Fruit fly (Drosophila melanogaster) whole organism, embryonic: ENCODE results near the gene Cyp311a1.

ENCODE experiments used
- Antp ChIP-seq: fragments of 200-800 bp; sonication (Bioruptor generic); optimal IDR thresholded peaks from 3 replicates; lab custom pipeline; 2016; ENCODE audit warnings: missing biosample characterization, missing genetic modification characterization
- BEAF-32 ChIP-seq: fragments of 200-800 bp; sonication (Bioruptor generic); optimal IDR thresholded peaks from 3 replicates; lab custom pipeline; 2017; ENCODE audit warnings: missing biosample characterization, missing genetic modification characterization, mild to moderate bottlenecking, moderate library complexity, missing genetic modification reagents
- Bgb ChIP-seq: fragments of 200-800 bp; sonication (Bioruptor generic); IDR thresholded peaks from 2 replicates; pipeline ENCODE4 v1.3.6; 2022; ENCODE audit warnings: missing biosample characterization, missing genetic modification characterization; ENCODE audit not compliant: partially characterized antibody
- CG10274 ChIP-seq: fragments of 200-800 bp; sonication (Bioruptor generic); optimal IDR thresholded peaks from 3 replicates; lab custom pipeline; 2017; ENCODE audit warnings: missing biosample characterization, mild to moderate bottlenecking, missing genetic modification characterization
- CG10321 ChIP-seq: fragments of 200-800 bp; sonication (Bioruptor generic); IDR thresholded peaks from 2 replicates; pipeline ENCODE4 v1.3.6; 2022; ENCODE audit warnings: missing biosample characterization, missing genetic modification characterization
- CG10979 ChIP-seq: fragments of 200-800 bp; sonication (Bioruptor generic); optimal IDR thresholded peaks from 2 replicates; lab custom pipeline; 2018; ENCODE audit warnings: missing biosample characterization, mild to moderate bottlenecking, missing genetic modification characterization, moderate library complexity
- CG12104 ChIP-seq: fragments of 200-800 bp; sonication (Bioruptor generic); optimal IDR thresholded peaks from 3 replicates; lab custom pipeline; 2016; ENCODE audit warnings: missing biosample characterization, missing genetic modification characterization
- CG12391 ChIP-seq: fragments of 200-800 bp; sonication (Bioruptor generic); optimal IDR thresholded peaks from 3 replicates; lab custom pipeline; 2018; ENCODE audit warnings: missing biosample characterization, mild to moderate bottlenecking, missing genetic modification characterization, moderate library complexity
- CG15479 ChIP-seq: fragments of 200-800 bp; sonication (Bioruptor generic); optimal IDR thresholded peaks from 3 replicates; lab custom pipeline; 2019; ENCODE audit warnings: missing biosample characterization, mild to moderate bottlenecking, missing genetic modification characterization, moderate library complexity
- CG15514 ChIP-seq: fragments of 200-800 bp; sonication (Bioruptor generic); optimal IDR thresholded peaks from 3 replicates; lab custom pipeline; 2017; ENCODE audit warnings: missing biosample characterization, missing genetic modification characterization, mild to moderate bottlenecking, moderate library complexity, missing genetic modification reagents
- CG17361 ChIP-seq: fragments of 200-800 bp; sonication (Bioruptor generic); IDR thresholded peaks from 3 replicates; pipeline ENCODE4 v1.3.6; 2022; ENCODE audit warnings: missing biosample characterization, missing genetic modification characterization
- CG17385 ChIP-seq: fragments of 200-800 bp; sonication (Bioruptor generic); optimal IDR thresholded peaks from 3 replicates; lab custom pipeline; 2018; ENCODE audit warnings: missing biosample characterization, mild to moderate bottlenecking, missing genetic modification characterization
- CG17912 ChIP-seq: fragments of 200-800 bp; sonication (Bioruptor generic); optimal IDR thresholded peaks from 2 replicates; lab custom pipeline; 2018; ENCODE audit warnings: missing biosample characterization, mild to moderate bottlenecking, missing genetic modification characterization
- CG2116 ChIP-seq: fragments of 200-800 bp; sonication (Bioruptor generic); optimal IDR thresholded peaks from 3 replicates; lab custom pipeline; 2018; ENCODE audit warnings: missing biosample characterization, mild to moderate bottlenecking, missing genetic modification characterization
- CG2129 ChIP-seq: fragments of 200-800 bp; sonication (Bioruptor generic); IDR thresholded peaks from 2 replicates; pipeline ENCODE4 v1.3.6; 2022; ENCODE audit warnings: missing biosample characterization, missing genetic modification characterization; ENCODE audit not compliant: partially characterized antibody
- CG30403 ChIP-seq: fragments of 200-800 bp; sonication (Bioruptor generic); optimal IDR thresholded peaks from 3 replicates; lab custom pipeline; 2016; ENCODE audit warnings: missing biosample characterization, missing genetic modification characterization
- CG31441 ChIP-seq: fragments of 200-800 bp; sonication (Bioruptor generic); IDR thresholded peaks from 2 replicates; pipeline ENCODE4 v1.3.6; 2022; ENCODE audit warnings: missing biosample characterization, missing genetic modification characterization
- CG34422 ChIP-seq: fragments of 200-800 bp; sonication (Bioruptor generic); IDR thresholded peaks from 3 replicates; pipeline ENCODE4 v1.3.6; 2022; ENCODE audit warnings: missing biosample characterization, missing genetic modification characterization
- CG4707 ChIP-seq: fragments of 200-800 bp; sonication (Bioruptor generic); optimal IDR thresholded peaks from 2 replicates; lab custom pipeline; 2018; ENCODE audit warnings: missing biosample characterization, mild to moderate bottlenecking, missing genetic modification characterization, moderate library complexity
- CG4730 ChIP-seq: fragments of 200-800 bp; sonication (Bioruptor generic); IDR thresholded peaks from 2 replicates; pipeline ENCODE4 v1.3.6; 2022; ENCODE audit warnings: missing biosample characterization, missing genetic modification characterization
- Dp ChIP-seq: fragments of 200-800 bp; sonication (Bioruptor generic); optimal IDR thresholded peaks from 2 replicates; lab custom pipeline; 2018; ENCODE audit warnings: missing biosample characterization, mild to moderate bottlenecking, missing genetic modification characterization, moderate library complexity
- Drgx ChIP-seq: fragments of 200-800 bp; sonication (Bioruptor generic); IDR thresholded peaks from 2 replicates; pipeline ENCODE4 v1.3.6; 2022; ENCODE audit warnings: missing biosample characterization, missing genetic modification characterization
- E2f1 ChIP-seq: fragments of 200-800 bp; sonication (Bioruptor generic); IDR thresholded peaks from 2 replicates; pipeline ENCODE4 v1.3.6; 2022; ENCODE audit warnings: missing biosample characterization, missing genetic modification characterization
- Ets65A ChIP-seq: fragments of 200-800 bp; sonication (Bioruptor generic); peaks from one replicate; lab custom pipeline; 2016; ENCODE audit warnings: missing biosample characterization, missing genetic modification characterization
- Ets97D ChIP-seq: fragments of 200-800 bp; sonication (Bioruptor generic); optimal IDR thresholded peaks from 3 replicates; lab custom pipeline; 2016; ENCODE audit warnings: missing biosample characterization, missing genetic modification characterization
- Hand ChIP-seq: fragments of 200-800 bp; sonication (Bioruptor generic); optimal IDR thresholded peaks from 2 replicates; lab custom pipeline; 2017; ENCODE audit warnings: mild to moderate bottlenecking, missing biosample characterization, missing genetic modification reagents, missing genetic modification characterization
- Hey ChIP-seq: fragments of 200-800 bp; sonication (Bioruptor generic); optimal IDR thresholded peaks from 3 replicates; lab custom pipeline; 2018; ENCODE audit warnings: missing biosample characterization, mild to moderate bottlenecking, missing genetic modification characterization
- Med ChIP-seq: fragments of 200-800 bp; sonication (Bioruptor generic); peaks from one replicate; lab custom pipeline; 2016; ENCODE audit warnings: missing biosample characterization, missing genetic modification characterization, mild to moderate bottlenecking, inconsistent platforms, moderate library complexity
- Mes4 ChIP-seq: fragments of 200-800 bp; sonication (Bioruptor generic); optimal IDR thresholded peaks from 2 replicates; lab custom pipeline; 2016; ENCODE audit warnings: missing biosample characterization, missing genetic modification characterization
- Oli ChIP-seq: fragments of 200-800 bp; sonication (Bioruptor generic); optimal IDR thresholded peaks from 2 replicates; lab custom pipeline; 2018; ENCODE audit warnings: missing biosample characterization, mild to moderate bottlenecking, missing genetic modification characterization, moderate library complexity
- PHDP ChIP-seq: fragments of 200-800 bp; sonication (Bioruptor generic); optimal IDR thresholded peaks from 3 replicates; lab custom pipeline; 2018; ENCODE audit warnings: missing biosample characterization, mild to moderate bottlenecking, missing genetic modification characterization, moderate library complexity
- Sox102F ChIP-seq: fragments of 200-800 bp; sonication (Bioruptor generic); optimal IDR thresholded peaks from 2 replicates; lab custom pipeline; 2018; ENCODE audit warnings: missing biosample characterization, mild to moderate bottlenecking, missing genetic modification characterization, moderate library complexity
- Sry-δ ChIP-seq: fragments of 200-800 bp; sonication (Bioruptor generic); optimal IDR thresholded peaks from 2 replicates; lab custom pipeline; 2016; ENCODE audit warnings: missing biosample characterization, missing genetic modification characterization
- ash1 ChIP-seq: fragments of 200-800 bp; sonication (Bioruptor generic); optimal IDR thresholded peaks from 2 replicates; lab custom pipeline; 2018; ENCODE audit warnings: missing biosample characterization, mild to moderate bottlenecking, missing genetic modification characterization
- bcd ChIP-seq: fragments of 200-800 bp; sonication (Bioruptor generic); optimal IDR thresholded peaks from 2 replicates; lab custom pipeline; 2017; ENCODE audit warnings: missing biosample characterization, mild to moderate bottlenecking, missing genetic modification characterization
- cato ChIP-seq: fragments of 200-800 bp; sonication (Bioruptor generic); optimal IDR thresholded peaks from 2 replicates; lab custom pipeline; 2016; ENCODE audit warnings: missing biosample characterization, missing genetic modification characterization, borderline replicate concordance
- chn ChIP-seq: fragments of 200-800 bp; sonication (Bioruptor generic); optimal IDR thresholded peaks from 2 replicates; lab custom pipeline; 2016; ENCODE audit warnings: missing biosample characterization, missing genetic modification characterization
- gcm ChIP-seq: fragments of 200-800 bp; sonication (Bioruptor generic); optimal IDR thresholded peaks from 2 replicates; lab custom pipeline; 2019; ENCODE audit warnings: missing biosample characterization, mild to moderate bottlenecking, missing genetic modification characterization, moderate library complexity
- lmd ChIP-seq: fragments of 200-800 bp; sonication (Bioruptor generic); IDR thresholded peaks from 2 replicates; pipeline ENCODE4 v1.3.6; 2022; ENCODE audit warnings: missing biosample characterization, missing genetic modification characterization
- phol ChIP-seq: fragments of 200-800 bp; sonication (Bioruptor generic); optimal IDR thresholded peaks from 3 replicates; lab custom pipeline; 2018; ENCODE audit warnings: missing biosample characterization, mild to moderate bottlenecking, missing genetic modification characterization, moderate library complexity
- pum ChIP-seq: fragments of 200-800 bp; sonication (Bioruptor generic); optimal IDR thresholded peaks from 2 replicates; lab custom pipeline; 2016; ENCODE audit warnings: missing biosample characterization, missing genetic modification characterization
- sens-2 ChIP-seq: fragments of 200-800 bp; sonication (Bioruptor generic); IDR thresholded peaks from 2 replicates; pipeline ENCODE4 v1.3.6; 2022; ENCODE audit warnings: missing biosample characterization, missing genetic modification characterization
- stwl ChIP-seq: fragments of 200-800 bp; sonication (Bioruptor generic); optimal IDR thresholded peaks from 3 replicates; lab custom pipeline; 2018; ENCODE audit warnings: missing biosample characterization, mild to moderate bottlenecking, missing genetic modification characterization, moderate library complexity
- wor ChIP-seq: fragments of 200-800 bp; sonication (Bioruptor generic); IDR thresholded peaks from 2 replicates; pipeline ENCODE4 v1.3.6; 2022; ENCODE audit warnings: missing biosample characterization, missing genetic modification characterization

Gene Cyp311a1

dm6 chrX:11999974-12000618 is 31.2 kb downstream of the Cyp311a1 start (continued):
- TF ChIP-seq Hand = no peak
- peak; percentile 7 for TF ChIP-seq CG17385 (GFP tag; lab: Kevin White, UChicago)
- no peak for TF ChIP-seq Dp (GFP tag; lab: Kevin White, UChicago)
- no peak for TF ChIP-seq Hey (tag; lab: Kevin White, UChicago)
- no peak for TF ChIP-seq gcm (GFP tag; lab: Kevin White, UChicago)
- TF ChIP-seq Drgx (GFP tag; lab: Robert Waterston, UW) = 0 out of 2 replicates have a peak, but pooled peaks have one; percentile 19
- TF ChIP-seq CG17912 (GFP tag; lab: Kevin White, UChicago) = no peak
- TF ChIP-seq PHDP (tag; lab: Kevin White, UChicago) = peak; percentile 20
- peak; percentile 16 for TF ChIP-seq CG10979 (tag; lab: Kevin White, UChicago)
- peak; percentile 40 for TF ChIP-seq CG4707
- peak; percentile 48 for TF ChIP-seq Sox102F (GFP tag; lab: Kevin White, UChicago)
- TF ChIP-seq Mes4 (GFP tag; lab: Kevin White, UChicago) = no peak
- 0 out of 2 replicates have a peak, but pooled peaks have one; percentile 12 for TF ChIP-seq CG31441 (GFP tag; lab: Robert Waterston, UW)
- 0 out of 2 replicates have a peak, but pooled peaks have one; percentile 18 for TF ChIP-seq sens-2 (GFP tag; lab: Robert Waterston, UW)
- no peak for TF ChIP-seq chn
- TF ChIP-seq Bgb (GFP tag; lab: Robert Waterston, UW) = no peak
- peak; percentile 3 for TF ChIP-seq CG12391 (tag; lab: Kevin White, UChicago)
- no peak for TF ChIP-seq CG4730 (GFP tag; lab: Robert Waterston, UW)
- TF ChIP-seq Ets65A (GFP tag; lab: Kevin White, UChicago) = peak; percentile 51
- TF ChIP-seq Oli (tag; lab: Kevin White, UChicago) = peak; percentile 30
- peak; percentile 21 for TF ChIP-seq phol (tag; lab: Kevin White, UChicago)
- no peak for TF ChIP-seq lmd
- TF ChIP-seq pum (GFP tag; lab: Kevin White, UChicago) = no peak
- no peak for TF ChIP-seq E2f1 (GFP tag; lab: Robert Waterston, UW)

dm6 chrX:11993279-11993678 is 38.0 kb downstream of the Cyp311a1 start:
- TF ChIP-seq CG4730 (GFP tag; lab: Robert Waterston, UW) (no peak), CG15514 (GFP tag; lab: Kevin White, UChicago) (peak; percentile 67), Ets97D (GFP tag; lab: Kevin White, UChicago) (peak; percentile 64), CG12104 (GFP tag; lab: Kevin White, UChicago) (no peak), CG30403 (GFP tag; lab: Kevin White, UChicago) (no peak), bcd (no peak), CG2116 (GFP tag; lab: Kevin White, UChicago) (peak; percentile 68), wor (GFP tag; lab: Robert Waterston, UW) (no peak), CG17361 (no peak), Antp (GFP tag; lab: Kevin White, UChicago) (no peak), stwl (peak; percentile 95), phol (tag; lab: Kevin White, UChicago) (peak; percentile 14), Med (peak; percentile 0), CG34422 (GFP tag; lab: Robert Waterston, UW) (no peak), CG10274 (GFP tag; lab: Kevin White, UChicago) (no peak), CG2129 (GFP tag; lab: Robert Waterston, UW) (peak; percentile 13; the same call in 1 of the 2 replicates), BEAF-32 (GFP tag; lab: Kevin White, UChicago) (peak; percentile 25), cato (no peak), Sry-δ (GFP tag; lab: Kevin White, UChicago) (peak; percentile 33), ash1 (no peak), CG15479 (GFP tag; lab: Kevin White, UChicago) (no peak), CG10321 (no peak)
